Worm (Caenorhabditis elegans): ENCODE data around the gene dnc-4.

dnc-4 gene

ce11 chrIV:8006161-8006560, 13.4 kb downstream of the dnc-4 start:
- TF ChIP-seq unc-62 (GFP tag; optimal IDR thresholded peaks at IDR 0.05), result no peak

ce11 chrIV:8005376-8005775, 14.2 kb downstream of the dnc-4 start:
- TF ChIP-seq unc-62 (GFP tag; optimal IDR thresholded peaks at IDR 0.05), result no peak

ce11 chrIV:8004019-8004418, 15.6 kb downstream of the dnc-4 start, which contains the start of gene rig-4:
Gene rig-4, minus strand, starts transcription at chrIV:8004119.
- TF ChIP-seq unc-62 (GFP tag; optimal IDR thresholded peaks at IDR 0.05), result no peak

ce11 chrIV:8000763-8001162, 18.8 kb downstream of the dnc-4 start:
- TF ChIP-seq unc-62 (GFP tag; optimal IDR thresholded peaks at IDR 0.05), result no peak

ce11 chrIV:7994715-7995114, 24.9 kb downstream of the dnc-4 start:
- TF ChIP-seq unc-62 (GFP tag; optimal IDR thresholded peaks at IDR 0.05), result no peak

ce11 chrIV:7988385-7988784, 31.2 kb downstream of the dnc-4 start, which contains the start of gene col-115:
Gene col-115, plus strand, starts transcription at chrIV:7988685.
- TF ChIP-seq unc-62 (GFP tag; optimal IDR thresholded peaks at IDR 0.05), result no peak

ce11 chrIV:7987083-7987482, 32.5 kb downstream of the dnc-4 start, which contains the start of gene mec-17:
Gene mec-17, minus strand, starts transcription at chrIV:7987183.
- no peak for TF ChIP-seq unc-62 (GFP tag; optimal IDR thresholded peaks at IDR 0.05)

ce11 chrIV:7985737-7986136, 33.9 kb downstream of the dnc-4 start:
- TF ChIP-seq unc-62 (GFP tag; optimal IDR thresholded peaks at IDR 0.05), result no peak

- no peak for TF ChIP-seq unc-62 (GFP tag; optimal IDR thresholded peaks at IDR 0.05)
Measured at ce11 chrIV:7983728-7984346, 35.8 kb downstream of the dnc-4 start.

ce11 chrIV:7983021-7983420, 36.6 kb downstream of the dnc-4 start:
- TF ChIP-seq unc-62 (GFP tag; optimal IDR thresholded peaks at IDR 0.05), result no peak

- no peak for TF ChIP-seq unc-62 (GFP tag; optimal IDR thresholded peaks at IDR 0.05)
Measured at ce11 chrIV:7982024-7982576, 37.5 kb downstream of the dnc-4 start, which contains the start of gene arf-5. Gene arf-5, plus strand, starts transcription at chrIV:7982526.

- no peak for TF ChIP-seq unc-62 (GFP tag; optimal IDR thresholded peaks at IDR 0.05)
Measured at ce11 chrIV:7979588-7979987, 40.0 kb downstream of the dnc-4 start, which contains the start of gene unc-24. Gene unc-24, plus strand, starts transcription at chrIV:7979870.

- no peak for TF ChIP-seq unc-62 (GFP tag; optimal IDR thresholded peaks at IDR 0.05)
Measured at ce11 chrIV:7977452-7977940, 42.1 kb downstream of the dnc-4 start, which contains the start of gene ora-1. Gene ora-1, plus strand, starts transcription at chrIV:7977890.

- no peak for TF ChIP-seq unc-62 (GFP tag; optimal IDR thresholded peaks at IDR 0.05)
Measured at ce11 chrIV:7976210-7976609, 43.4 kb downstream of the dnc-4 start, which contains the start of gene F57H12.6. Gene F57H12.6, minus strand, starts transcription at chrIV:7976310.

All from whole organism, dauer.